Fruit fly (Drosophila melanogaster): ENCODE data around the gene peng.
A peak's percentile ranks its signal among the peaks of the same experiment; 100 is the strongest.

peng gene

dm6 chrX:21323171-21323695 is 26.4 kb downstream of the peng start:
- TF ChIP-seq dl (GFP tag; optimal IDR thresholded peaks at IDR 0.05; ENCODE audit: insufficient read depth in 1 of 2, partially characterized antibody in 2 of 2) (no peak), jim (GFP tag; optimal IDR thresholded peaks at IDR 0.05) (no peak), Hr78 (GFP tag; optimal IDR thresholded peaks at IDR 0.05) (no peak), Dfd (GFP tag; optimal IDR thresholded peaks at IDR 0.05) (no peak), Myc (optimal IDR thresholded peaks at IDR 0.05) (no peak), Rel (GFP tag; optimal IDR thresholded peaks at IDR 0.05) (no peak), Rel (tag; optimal IDR thresholded peaks at IDR 0.05) (peak; percentile 20), fru (GFP tag; optimal IDR thresholded peaks at IDR 0.05) (no peak)

DNA sequence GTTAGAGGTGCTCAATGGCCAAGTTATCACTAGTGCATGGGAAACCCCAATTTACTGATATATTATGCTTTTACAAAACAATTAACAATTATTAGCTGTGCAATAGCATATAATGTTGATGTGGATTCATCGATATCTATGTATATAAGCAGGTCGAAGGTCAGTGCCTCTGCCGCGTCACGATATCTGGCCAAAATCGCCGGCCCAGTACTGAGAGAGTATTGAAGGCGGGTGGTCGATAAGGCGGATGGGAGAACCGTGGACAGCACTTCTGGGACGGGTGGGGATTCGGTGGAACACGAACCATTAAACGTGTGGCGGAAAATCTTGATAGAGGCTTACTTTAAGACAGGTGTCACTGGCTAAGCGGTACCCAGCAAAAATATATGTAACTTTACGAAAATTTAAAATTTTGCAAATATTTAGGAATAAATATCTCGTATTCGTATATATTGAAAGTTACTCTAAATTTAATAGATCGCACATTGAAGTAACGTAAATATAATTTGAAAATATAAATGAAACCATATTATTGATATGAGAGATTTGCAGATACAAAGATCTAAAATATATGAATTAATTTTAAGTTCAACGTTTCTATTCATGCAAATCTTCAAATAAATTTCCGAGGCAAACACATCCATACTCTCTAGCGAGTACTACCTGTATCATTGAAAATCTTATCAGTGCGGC is 27.2 kb downstream of the peng start:
- TF ChIP-seq foxo (GFP tag; optimal IDR thresholded peaks at IDR 0.05) (peak in 1 of 2 experiments; percentile 68), sage (GFP tag; optimal IDR thresholded peaks at IDR 0.05) (peak; percentile 12), HLH106 (tag; optimal IDR thresholded peaks at IDR 0.05) (peak; percentile 72), N (GFP tag; optimal IDR thresholded peaks at IDR 0.05) (no peak), fru (GFP tag; optimal IDR thresholded peaks at IDR 0.05) (peak; percentile 75), h (GFP tag; optimal IDR thresholded peaks at IDR 0.05) (peak; percentile 79), CG9705 (GFP tag; optimal IDR thresholded peaks at IDR 0.05) (peak; percentile 10), woc (GFP tag; optimal IDR thresholded peaks at IDR 0.05) (no peak), usp (GFP tag; optimal IDR thresholded peaks at IDR 0.05) (no peak)

DNA sequence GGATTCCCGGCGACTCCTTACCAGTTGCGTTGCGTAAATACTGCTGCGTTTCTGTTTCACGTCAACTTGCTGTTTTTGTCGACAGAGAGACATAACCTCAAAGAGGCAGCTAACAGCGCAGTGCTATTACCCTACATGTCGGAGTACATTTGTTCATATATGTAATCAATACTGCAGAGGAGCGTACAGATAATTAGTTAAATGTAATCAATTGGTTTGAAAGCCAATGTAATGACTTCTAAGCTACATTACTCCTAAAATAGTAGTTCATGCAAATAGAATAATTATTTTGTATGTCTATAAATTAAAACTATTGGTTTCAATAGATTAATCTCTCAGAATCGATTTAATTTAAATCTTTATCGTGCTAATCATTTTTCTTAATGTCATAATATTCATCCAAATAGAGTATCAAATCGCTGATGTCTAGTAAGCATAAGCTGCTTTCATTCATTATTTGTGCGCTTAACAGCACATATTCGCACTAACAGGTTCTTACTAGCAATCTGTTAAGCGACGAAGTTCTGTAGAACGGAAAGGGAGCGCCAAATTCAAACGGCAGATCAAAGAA is 30.4 kb downstream of the peng start, which contains the start of the genes SLIRP1 and anox:
TSS of gene SLIRP1 (minus strand) at position 95 of the 571 bp plus-strand sequence.
TSS of gene anox (minus strand) at position 95 of the 571 bp plus-strand sequence.
- TF ChIP-seq sv (GFP tag; optimal IDR thresholded peaks at IDR 0.05) (peak; percentile 83), Mio (GFP tag; optimal IDR thresholded peaks at IDR 0.05) (no peak), dl (GFP tag; optimal IDR thresholded peaks at IDR 0.05; ENCODE audit: insufficient read depth in 1 of 2, partially characterized antibody in 2 of 2) (no peak), dmrt93B (GFP tag; optimal IDR thresholded peaks at IDR 0.05) (peak; percentile 85), tai (GFP tag; optimal IDR thresholded peaks at IDR 0.05) (no peak), pan (optimal IDR thresholded peaks at IDR 0.05) (no peak), Hr78 (GFP tag; optimal IDR thresholded peaks at IDR 0.05) (no peak), h (GFP tag; optimal IDR thresholded peaks at IDR 0.05) (peak; percentile 80), usp (GFP tag; optimal IDR thresholded peaks at IDR 0.05) (no peak), ey (GFP tag; optimal IDR thresholded peaks at IDR 0.05) (peak; percentile 76), Sp1 (GFP tag; optimal IDR thresholded peaks at IDR 0.05) (peak; percentile 87), Myc (optimal IDR thresholded peaks at IDR 0.05) (no peak), brk (GFP tag; optimal IDR thresholded peaks at IDR 0.05) (no peak), jim (GFP tag; optimal IDR thresholded peaks at IDR 0.05) (no peak), OdsH (GFP tag; optimal IDR thresholded peaks at IDR 0.05) (peak; percentile 82), N (GFP tag; optimal IDR thresholded peaks at IDR 0.05) (no peak), br (GFP tag; optimal IDR thresholded peaks at IDR 0.05) (peak; percentile 61), lola (GFP tag; optimal IDR thresholded peaks at IDR 0.05) (no peak), Hr83 (GFP tag; optimal IDR thresholded peaks at IDR 0.05; ENCODE audit: poor library complexity, severe bottlenecking) (peak; percentile 32), Vsx2 (GFP tag; optimal IDR thresholded peaks at IDR 0.05; ENCODE audit: partially characterized antibody) (no peak), Rel (GFP tag; optimal IDR thresholded peaks at IDR 0.05) (no peak), Rel (tag; optimal IDR thresholded peaks at IDR 0.05) (peak; percentile 56), dsf (GFP tag; optimal IDR thresholded peaks at IDR 0.05; ENCODE audit: borderline replicate concordance) (no peak), woc (GFP tag; optimal IDR thresholded peaks at IDR 0.05) (peak; percentile 92), psq (GFP tag; optimal IDR thresholded peaks at IDR 0.05) (peak; percentile 76), Dfd (GFP tag; optimal IDR thresholded peaks at IDR 0.05) (no peak), CG32264 (GFP tag; optimal IDR thresholded peaks at IDR 0.05) (peak; percentile 43), foxo (GFP tag; optimal IDR thresholded peaks at IDR 0.05) (peak in 1 of 2 experiments; percentile 85), fru (GFP tag; optimal IDR thresholded peaks at IDR 0.05) (peak; percentile 85), Abd-B (GFP tag; optimal IDR thresholded peaks at IDR 0.05) (no peak), GATAd (GFP tag; optimal IDR thresholded peaks at IDR 0.05) (no peak), rgr (GFP tag; optimal IDR thresholded peaks at IDR 0.05) (peak; percentile 79), Hnf4 (GFP tag; optimal IDR thresholded peaks at IDR 0.05) (peak; percentile 71), Dif (GFP tag; optimal IDR thresholded peaks at IDR 0.05; ENCODE audit: partially characterized antibody) (no peak), CG9705 (GFP tag; optimal IDR thresholded peaks at IDR 0.05) (peak; percentile 74), sage (GFP tag; optimal IDR thresholded peaks at IDR 0.05) (peak; percentile 23), HLH106 (tag; optimal IDR thresholded peaks at IDR 0.05) (peak; percentile 88), Jra (GFP tag; optimal IDR thresholded peaks at IDR 0.05) (peak; percentile 50)

Measured in whole organism, wandering third instar larva.